Fruit fly (Drosophila melanogaster) whole organism, prepupa: ENCODE results near the gene CG4267.

Source experiments
- CG10631 ChIP-seq: fragments of 200-800 bp; sonication (Bioruptor generic); optimal IDR thresholded peaks from 2 replicates; lab custom pipeline; 2016; ENCODE audit warnings: missing biosample characterization, missing genetic modification characterization
- CG10669 ChIP-seq: fragments of 200-800 bp; sonication (Bioruptor generic); optimal IDR thresholded peaks from 3 replicates; lab custom pipeline; 2018; ENCODE audit warnings: missing biosample characterization, mild to moderate bottlenecking, missing genetic modification characterization, moderate library complexity
- CG11762 ChIP-seq: fragments of 200-800 bp; sonication (Bioruptor generic); optimal IDR thresholded peaks from 3 replicates; lab custom pipeline; 2016; ENCODE audit warnings: missing biosample characterization, missing genetic modification characterization; ENCODE audit not compliant: insufficient read depth
- CG11902 ChIP-seq: fragments of 200-800 bp; sonication (Bioruptor generic); optimal IDR thresholded peaks from 3 replicates; lab custom pipeline; 2016; ENCODE audit warnings: missing biosample characterization, missing genetic modification characterization
- CG15336 ChIP-seq: fragments of 200-800 bp; sonication (Bioruptor generic); IDR thresholded peaks from 2 replicates; pipeline ENCODE4 v1.3.6; 2022; ENCODE audit warnings: missing biosample characterization, missing genetic modification characterization
- CG16779 ChIP-seq: fragments of 200-800 bp; sonication (Bioruptor generic); optimal IDR thresholded peaks from 3 replicates; lab custom pipeline; 2017; ENCODE audit warnings: missing biosample characterization, mild to moderate bottlenecking, missing genetic modification characterization
- CG3032 ChIP-seq: fragments of 200-800 bp; optimal IDR thresholded peaks from 2 replicates; lab custom pipeline; 2019; ENCODE audit warnings: missing biosample characterization, mild to moderate bottlenecking, missing genetic modification characterization, moderate library complexity
- CG31627 ChIP-seq: fragments of 200-800 bp; sonication (Bioruptor generic); optimal IDR thresholded peaks from 3 replicates; lab custom pipeline; 2016; ENCODE audit warnings: missing biosample characterization, missing genetic modification characterization
- CG32006 ChIP-seq: fragments of 200-800 bp; sonication (Bioruptor generic); optimal IDR thresholded peaks from 3 replicates; lab custom pipeline; 2017; ENCODE audit warnings: missing biosample characterization, mild to moderate bottlenecking, missing genetic modification characterization
- CG34406 ChIP-seq: fragments of 200-800 bp; sonication (Bioruptor generic); optimal IDR thresholded peaks from 3 replicates; lab custom pipeline; 2016; ENCODE audit warnings: missing biosample characterization, missing genetic modification characterization
- CG3919 ChIP-seq: fragments of 200-800 bp; sonication (Bioruptor generic); optimal IDR thresholded peaks from 3 replicates; lab custom pipeline; 2016; ENCODE audit warnings: missing biosample characterization, missing genetic modification characterization
- CG4318 ChIP-seq: fragments of 200-800 bp; sonication (Bioruptor generic); optimal IDR thresholded peaks from 3 replicates; lab custom pipeline; 2017; ENCODE audit warnings: missing biosample characterization, mild to moderate bottlenecking, missing genetic modification characterization
- CG6163 ChIP-seq: fragments of 200-800 bp; sonication (Bioruptor generic); IDR thresholded peaks from 3 replicates; pipeline ENCODE4 v1.3.6; 2022; ENCODE audit warnings: missing biosample characterization, missing genetic modification characterization
- CG6276 ChIP-seq: fragments of 200-800 bp; sonication (Bioruptor generic); optimal IDR thresholded peaks from 2 replicates; lab custom pipeline; 2017; ENCODE audit warnings: missing biosample characterization, mild to moderate bottlenecking, missing genetic modification characterization
- CG6792 ChIP-seq: fragments of 200-800 bp; sonication (Bioruptor generic); optimal IDR thresholded peaks from 3 replicates; lab custom pipeline; 2016; ENCODE audit warnings: missing biosample characterization, missing genetic modification characterization
- CG6808 ChIP-seq: fragments of 200-800 bp; sonication (Bioruptor generic); optimal IDR thresholded peaks from 3 replicates; lab custom pipeline; 2017; ENCODE audit warnings: missing biosample characterization, missing genetic modification characterization, mild to moderate bottlenecking, moderate library complexity, missing genetic modification reagents
- CG8119 ChIP-seq: fragments of 200-800 bp; sonication (Bioruptor generic); IDR thresholded peaks from 3 replicates; pipeline ENCODE4 v1.3.6; 2022; ENCODE audit warnings: missing biosample characterization, missing genetic modification characterization
- CG9139 ChIP-seq: fragments of 200-800 bp; sonication (Bioruptor generic); optimal IDR thresholded peaks from 3 replicates; lab custom pipeline; 2017; ENCODE audit warnings: missing biosample characterization, mild to moderate bottlenecking, missing genetic modification characterization
- Eip75B ChIP-seq: fragments of 200-800 bp; sonication (Bioruptor generic); optimal IDR thresholded peaks from 3 replicates; lab custom pipeline; 2016; ENCODE audit warnings: missing biosample characterization, missing genetic modification characterization
- Eip78C ChIP-seq: fragments of 200-800 bp; sonication (Bioruptor generic); peaks from one replicate; lab custom pipeline; 2016; ENCODE audit warnings: missing biosample characterization, missing genetic modification characterization
- Ets21C ChIP-seq: fragments of 200-800 bp; sonication (Bioruptor generic); optimal IDR thresholded peaks from 3 replicates; lab custom pipeline; 2016; ENCODE audit warnings: missing biosample characterization, missing genetic modification characterization
- Gug ChIP-seq: fragments of 200-800 bp; sonication (Bioruptor generic); IDR thresholded peaks from 2 replicates; pipeline ENCODE4 v1.3.6; 2022; ENCODE audit warnings: missing biosample characterization, missing genetic modification characterization
- Hr38 ChIP-seq: sonication (Bioruptor generic); optimal IDR thresholded peaks from 2 replicates; lab custom pipeline; 2016; ENCODE audit warnings: missing biosample characterization, missing genetic modification characterization
- Hr39 ChIP-seq: fragments of 200-800 bp; sonication (Bioruptor generic); optimal IDR thresholded peaks from 2 replicates; lab custom pipeline; 2016; ENCODE audit warnings: missing biosample characterization, missing genetic modification characterization
- Hr4 ChIP-seq: fragments of 200-800 bp; sonication (Bioruptor generic); optimal IDR thresholded peaks from 3 replicates; lab custom pipeline; 2016; ENCODE audit warnings: missing biosample characterization, missing genetic modification characterization
- Lpt ChIP-seq: fragments of 200-800 bp; sonication (Bioruptor generic); optimal IDR thresholded peaks from 3 replicates; lab custom pipeline; 2016; ENCODE audit warnings: missing biosample characterization, missing genetic modification characterization
- Met ChIP-seq: fragments of 200-800 bp; sonication (Bioruptor generic); optimal IDR thresholded peaks from 3 replicates; lab custom pipeline; 2016; ENCODE audit warnings: missing biosample characterization, missing genetic modification characterization
- OdsH ChIP-seq: fragments of 200-800 bp; sonication (Bioruptor generic); optimal IDR thresholded peaks from 3 replicates; lab custom pipeline; 2016; ENCODE audit warnings: missing biosample characterization, missing genetic modification characterization
- Sox14 ChIP-seq: fragments of 200-800 bp; sonication (Bioruptor generic); optimal IDR thresholded peaks from 3 replicates; lab custom pipeline; 2016; ENCODE audit warnings: missing biosample characterization, missing genetic modification characterization
- acj6 ChIP-seq: fragments of 200-800 bp; sonication (Bioruptor generic); optimal IDR thresholded peaks from 3 replicates; lab custom pipeline; 2016; ENCODE audit warnings: missing biosample characterization, missing genetic modification characterization
- eg ChIP-seq: fragments of 200-800 bp; sonication (Bioruptor generic); IDR thresholded peaks from 3 replicates; pipeline ENCODE4 v1.3.6; 2022; ENCODE audit warnings: missing biosample characterization, missing genetic modification characterization
- esn ChIP-seq: fragments of 200-800 bp; sonication (Bioruptor generic); optimal IDR thresholded peaks from 2 replicates; lab custom pipeline; 2016; ENCODE audit warnings: missing biosample characterization, mild to moderate bottlenecking, missing genetic modification characterization, moderate library complexity
- fd59A ChIP-seq: fragments of 200-800 bp; sonication (Bioruptor generic); optimal IDR thresholded peaks from 2 replicates; lab custom pipeline; 2017; ENCODE audit warnings: missing biosample characterization, mild to moderate bottlenecking, missing genetic modification characterization, missing genetic modification reagents
- fd85E ChIP-seq: fragments of 200-800 bp; sonication (Bioruptor generic); optimal IDR thresholded peaks from 3 replicates; lab custom pipeline; 2016; ENCODE audit warnings: missing biosample characterization, missing genetic modification characterization
- lz ChIP-seq: fragments of 200-800 bp; sonication (Bioruptor generic); optimal IDR thresholded peaks from 3 replicates; lab custom pipeline; 2016; ENCODE audit warnings: missing biosample characterization, missing genetic modification characterization
- pdm3 ChIP-seq: fragments of 200-800 bp; sonication (Bioruptor generic); optimal IDR thresholded peaks from 3 replicates; lab custom pipeline; 2016; ENCODE audit warnings: missing biosample characterization, missing genetic modification characterization
- salr ChIP-seq, 2 experiments: fragments of 200-800 bp; sonication (Bioruptor generic); optimal IDR thresholded peaks; 3 replicates each; lab custom pipeline; 2016 to 2018; ENCODE audit warnings: missing biosample characterization in 2 of 2, missing genetic modification characterization in 2 of 2, mild to moderate bottlenecking in 1 of 2
- svp ChIP-seq: fragments of 200-800 bp; sonication (Bioruptor generic); peaks from one replicate; lab custom pipeline; 2016; ENCODE audit warnings: missing biosample characterization, missing genetic modification characterization

Gene CG4267

dm6 chr2L:2242783-2243182, 605 bp downstream of the CG4267 start:
- TF ChIP-seq fd59A (GFP tag; lab: Kevin White, UChicago) (no peak), CG10669 (GFP tag; lab: Kevin White, UChicago) (no peak), CG11902 (GFP tag; lab: Kevin White, UChicago) (no peak), CG9139 (GFP tag; lab: Kevin White, UChicago) (no peak), CG6163 (GFP tag; lab: Robert Waterston, UW) (no peak), CG15336 (GFP tag; lab: Robert Waterston, UW) (no peak), Lpt (GFP tag; lab: Kevin White, UChicago) (no peak), CG31627 (GFP tag; lab: Kevin White, UChicago) (no peak), Sox14 (GFP tag; lab: Kevin White, UChicago) (no peak), eg (GFP tag; lab: Robert Waterston, UW) (no peak)

dm6 chr2L:2249578-2249977, 7.4 kb downstream of the CG4267 start:
- TF ChIP-seq CG6276 (GFP tag; lab: Kevin White, UChicago) (no peak), CG8119 (GFP tag; lab: Robert Waterston, UW) (0 out of 3 replicates have a peak, but pooled peaks have one; percentile 20), Gug (GFP tag; lab: Robert Waterston, UW) (no peak), CG4318 (GFP tag; lab: Kevin White, UChicago) (no peak), Hr39 (GFP tag; lab: Kevin White, UChicago) (peak; percentile 10), CG10669 (GFP tag; lab: Kevin White, UChicago) (peak; percentile 5), lz (GFP tag; lab: Kevin White, UChicago) (no peak), CG6808 (peak; percentile 9), Eip78C (GFP tag; lab: Kevin White, UChicago) (peak; percentile 63), svp (GFP tag; lab: Kevin White, UChicago) (no peak), eg (GFP tag; lab: Robert Waterston, UW) (0 out of 3 replicates have a peak, but pooled peaks have one; percentile 25), Hr38 (GFP tag; lab: Kevin White, UChicago) (peak; percentile 16), pdm3 (peak; percentile 22), CG31627 (GFP tag; lab: Kevin White, UChicago) (peak; percentile 14), esn (GFP tag; lab: Kevin White, UChicago) (no peak), Met (no peak), Hr4 (peak; percentile 21), CG6792 (no peak), OdsH (GFP tag; lab: Kevin White, UChicago) (peak; percentile 13), Lpt (GFP tag; lab: Kevin White, UChicago) (no peak), CG34406 (GFP tag; lab: Kevin White, UChicago) (no peak), CG32006 (peak; percentile 17), acj6 (GFP tag; lab: Kevin White, UChicago) (peak; percentile 31), CG10631 (peak; percentile 8), CG3919 (GFP tag; lab: Kevin White, UChicago) (peak; percentile 25), Eip75B (GFP tag; lab: Kevin White, UChicago) (peak; percentile 9)
- TF ChIP-seq, all 60 proteins: peak for 16

dm6 chr2L:2251175-2251574, 9.0 kb downstream of the CG4267 start, which contains the start of gene Ser12:
Ser12 (minus strand) TSS chr2L:2251275.
- no peak for TF ChIP-seq CG16779
- TF ChIP-seq CG15336 (GFP tag; lab: Robert Waterston, UW), result no peak
- TF ChIP-seq salr (GFP tag; optimal IDR thresholded peaks at IDR 0.05; lab: Kevin White, UChicago), result no peak

dm6 chr2L:2252241-2252640, 10.1 kb downstream of the CG4267 start, which contains the start of gene CG17239:
CG17239 (minus strand) TSS chr2L:2252341.
- TF ChIP-seq CG11762 (no peak), Eip78C (GFP tag; lab: Kevin White, UChicago) (no peak)
- TF ChIP-seq, all 60 proteins: peak for 0

- TF ChIP-seq CG15336 (GFP tag; lab: Robert Waterston, UW), result no peak
- no peak for TF ChIP-seq CG6808
- no peak for TF ChIP-seq CG3032 (tag; lab: Kevin White, UChicago)
- no peak for TF ChIP-seq fd85E
- TF ChIP-seq salr (GFP tag; optimal IDR thresholded peaks at IDR 0.05; lab: Kevin White, UChicago), result no peak
- TF ChIP-seq Hr4, result no peak
- TF ChIP-seq Hr39 (GFP tag; lab: Kevin White, UChicago), result no peak
- no peak for TF ChIP-seq Ets21C
- TF ChIP-seq CG10669 (GFP tag; lab: Kevin White, UChicago), result no peak
- TF ChIP-seq fd59A (GFP tag; lab: Kevin White, UChicago), result no peak
- no peak for TF ChIP-seq CG10631
- TF ChIP-seq, all 60 proteins: peak for 0
These were observed 10.6 kb downstream of the CG4267 start, which contains the start of gene CG17234 for dm6 chr2L:2252745-2253144. CG17234 (plus strand) TSS chr2L:2253045.
